Fruit fly (Drosophila melanogaster): Measurements from ENCODE around the gene Hs6st.
A peak's percentile ranks its signal among the peaks of the same experiment; 100 is the strongest.

dm6 chr3R:19902926-19903739, 105.2 kb downstream of the Hs6st start, which contains the start of gene ClpX:
- TF ChIP-seq psq (GFP tag; optimal IDR thresholded peaks at IDR 0.05) (no peak), Myc (optimal IDR thresholded peaks at IDR 0.05) (peak; percentile 77), OdsH (GFP tag; optimal IDR thresholded peaks at IDR 0.05) (no peak), HLH106 (tag; optimal IDR thresholded peaks at IDR 0.05) (no peak)

All from whole organism, wandering third instar larva.